Fruit fly (Drosophila melanogaster) whole organism, embryonic: ENCODE results near the gene CG6753.
A peak's percentile ranks its signal among the peaks of the same experiment; 100 is the strongest.

Source experiments
- Bdp1 ChIP-seq: fragments of 200-800 bp; sonication (Bioruptor generic); optimal IDR thresholded peaks from 3 replicates; lab custom pipeline; 2016; ENCODE audit warnings: missing biosample characterization, missing genetic modification characterization
- Blimp-1 ChIP-seq: fragments of 200-800 bp; sonication (Bioruptor generic); optimal IDR thresholded peaks from 3 replicates; lab custom pipeline; 2018; ENCODE audit warnings: missing biosample characterization, missing genetic modification characterization, mild to moderate bottlenecking, moderate library complexity, missing genetic modification reagents
- CG11696 ChIP-seq: fragments of 200-800 bp; sonication (Bioruptor generic); IDR thresholded peaks from 2 replicates; pipeline ENCODE4 v1.3.6; 2022; ENCODE audit warnings: missing biosample characterization, missing genetic modification characterization
- CG12104 ChIP-seq: fragments of 200-800 bp; sonication (Bioruptor generic); optimal IDR thresholded peaks from 3 replicates; lab custom pipeline; 2016; ENCODE audit warnings: missing biosample characterization, missing genetic modification characterization
- CG12155 ChIP-seq: fragments of 200-800 bp; sonication (Bioruptor generic); optimal IDR thresholded peaks from 3 replicates; lab custom pipeline; 2016; ENCODE audit warnings: missing biosample characterization, missing genetic modification characterization
- CG13123 ChIP-seq: fragments of 200-800 bp; sonication (Bioruptor generic); optimal IDR thresholded peaks from 2 replicates; lab custom pipeline; 2016; ENCODE audit warnings: missing biosample characterization, missing genetic modification characterization
- CG13624 ChIP-seq: fragments of 200-800 bp; sonication (Bioruptor generic); optimal IDR thresholded peaks from 2 replicates; lab custom pipeline; 2016; ENCODE audit warnings: missing biosample characterization, missing genetic modification characterization
- CG14050 ChIP-seq: fragments of 200-800 bp; sonication (Bioruptor generic); IDR thresholded peaks from 3 replicates; pipeline ENCODE4 v1.3.6; 2022; ENCODE audit warnings: missing biosample characterization, missing genetic modification characterization
- CG14860 ChIP-seq: fragments of 200-800 bp; sonication (Bioruptor generic); IDR thresholded peaks from 3 replicates; pipeline ENCODE4 v1.3.6; 2022; ENCODE audit warnings: missing biosample characterization, missing genetic modification characterization; ENCODE audit not compliant: partially characterized antibody
- CG16779 ChIP-seq: fragments of 200-800 bp; sonication (Bioruptor generic); IDR thresholded peaks from 2 replicates; pipeline ENCODE4 v1.3.6; 2022; ENCODE audit warnings: missing biosample characterization, missing genetic modification characterization
- CG17361 ChIP-seq: fragments of 200-800 bp; sonication (Bioruptor generic); IDR thresholded peaks from 3 replicates; pipeline ENCODE4 v1.3.6; 2022; ENCODE audit warnings: missing biosample characterization, missing genetic modification characterization
- CG17829 ChIP-seq: fragments of 200-800 bp; optimal IDR thresholded peaks from 2 replicates; lab custom pipeline; 2019; ENCODE audit warnings: missing biosample characterization, mild to moderate bottlenecking, missing genetic modification characterization, moderate library complexity
- CG31441 ChIP-seq: fragments of 200-800 bp; sonication (Bioruptor generic); IDR thresholded peaks from 2 replicates; pipeline ENCODE4 v1.3.6; 2022; ENCODE audit warnings: missing biosample characterization, missing genetic modification characterization
- CG3163 ChIP-seq: fragments of 200-800 bp; sonication (Bioruptor generic); optimal IDR thresholded peaks from 3 replicates; lab custom pipeline; 2016; ENCODE audit warnings: missing biosample characterization, missing genetic modification characterization
- CG4328 ChIP-seq: fragments of 200-800 bp; sonication (Bioruptor generic); optimal IDR thresholded peaks from 3 replicates; lab custom pipeline; 2017; ENCODE audit warnings: missing biosample characterization, missing genetic modification reagents, missing genetic modification characterization
- CG6813 ChIP-seq: fragments of 200-800 bp; sonication (Bioruptor generic); optimal IDR thresholded peaks from 2 replicates; lab custom pipeline; 2017; ENCODE audit warnings: missing biosample characterization, missing genetic modification characterization, mild to moderate bottlenecking, moderate library complexity, missing genetic modification reagents
- CG7556 ChIP-seq: fragments of 200-800 bp; sonication (Bioruptor generic); optimal IDR thresholded peaks from 2 replicates; lab custom pipeline; 2017; ENCODE audit warnings: missing biosample characterization, mild to moderate bottlenecking, missing genetic modification characterization
- CG9727 ChIP-seq: fragments of 200-800 bp; sonication (Bioruptor generic); optimal IDR thresholded peaks from 3 replicates; lab custom pipeline; 2017; ENCODE audit warnings: missing biosample characterization, mild to moderate bottlenecking, missing genetic modification characterization
- CoRest ChIP-seq: fragments of 200-800 bp; sonication (Bioruptor generic); optimal IDR thresholded peaks from 3 replicates; lab custom pipeline; 2018; ENCODE audit warnings: missing biosample characterization, mild to moderate bottlenecking, missing genetic modification characterization, moderate library complexity
- D19B ChIP-seq: fragments of 200-800 bp; sonication (Bioruptor generic); optimal IDR thresholded peaks from 2 replicates; lab custom pipeline; 2017; ENCODE audit warnings: missing biosample characterization, mild to moderate bottlenecking, missing genetic modification characterization
- Dad ChIP-seq: fragments of 200-800 bp; sonication (Bioruptor generic); optimal IDR thresholded peaks from 3 replicates; lab custom pipeline; 2016; ENCODE audit warnings: missing biosample characterization, missing genetic modification characterization
- H2.0 ChIP-seq: fragments of 200-800 bp; sonication (Bioruptor generic); IDR thresholded peaks from 2 replicates; pipeline ENCODE4 v1.3.6; 2022; ENCODE audit warnings: missing biosample characterization, missing genetic modification characterization
- HLH4C ChIP-seq: fragments of 200-800 bp; sonication (Bioruptor generic); IDR thresholded peaks from 3 replicates; pipeline ENCODE4 v1.3.6; 2022; ENCODE audit warnings: missing biosample characterization, missing genetic modification characterization; ENCODE audit not compliant: partially characterized antibody
- Hand ChIP-seq: fragments of 200-800 bp; sonication (Bioruptor generic); optimal IDR thresholded peaks from 2 replicates; lab custom pipeline; 2017; ENCODE audit warnings: mild to moderate bottlenecking, missing biosample characterization, missing genetic modification reagents, missing genetic modification characterization
- Hr39 ChIP-seq: fragments of >200 bp; optimal IDR thresholded peaks from 2 replicates; lab custom pipeline; 2017
- Hsf ChIP-seq: fragments of 200-800 bp; sonication (Bioruptor generic); optimal IDR thresholded peaks from 3 replicates; lab custom pipeline; 2016; ENCODE audit warnings: missing biosample characterization, missing genetic modification characterization
- Med ChIP-seq: fragments of 200-800 bp; sonication (Bioruptor generic); peaks from one replicate; lab custom pipeline; 2016; ENCODE audit warnings: missing biosample characterization, missing genetic modification characterization, mild to moderate bottlenecking, inconsistent platforms, moderate library complexity
- Rx ChIP-seq: fragments of 200-800 bp; sonication (Bioruptor generic); IDR thresholded peaks from 2 replicates; pipeline ENCODE4 v1.3.6; 2022; ENCODE audit warnings: missing biosample characterization, missing genetic modification characterization
- Sin3A ChIP-seq: fragments of >200 bp; optimal IDR thresholded peaks from 2 replicates; lab custom pipeline; 2018
- YL-1 ChIP-seq: fragments of 200-800 bp; sonication (Bioruptor generic); optimal IDR thresholded peaks from 3 replicates; lab custom pipeline; 2017; ENCODE audit warnings: missing biosample characterization, mild to moderate bottlenecking, missing genetic modification characterization
- ab ChIP-seq: fragments of 200-800 bp; sonication (Bioruptor generic); optimal IDR thresholded peaks from 2 replicates; lab custom pipeline; 2016; ENCODE audit warnings: missing biosample characterization, missing genetic modification characterization
- ap ChIP-seq: fragments of 200-800 bp; sonication (Bioruptor generic); IDR thresholded peaks from 2 replicates; pipeline ENCODE4 v1.3.6; 2022; ENCODE audit warnings: missing biosample characterization, missing genetic modification characterization
- ase ChIP-seq: fragments of 200-800 bp; sonication (Bioruptor generic); IDR thresholded peaks from 3 replicates; pipeline ENCODE4 v1.3.6; 2022; ENCODE audit warnings: missing biosample characterization, missing genetic modification characterization
- bsh ChIP-seq, 2 experiments: fragments of 200-800 bp; sonication (Bioruptor generic); optimal IDR thresholded peaks; 2 replicates each; lab custom pipeline; 2017 to 2018; ENCODE audit warnings: mild to moderate bottlenecking in 2 of 2, missing biosample characterization in 2 of 2, missing genetic modification characterization in 2 of 2, moderate library complexity in 1 of 2
- cas ChIP-seq: fragments of 200-800 bp; sonication (Bioruptor generic); IDR thresholded peaks from 2 replicates; pipeline ENCODE4 v1.3.6; 2022; ENCODE audit warnings: missing biosample characterization, missing genetic modification characterization
- danr ChIP-seq: fragments of 200-800 bp; sonication (Bioruptor generic); IDR thresholded peaks from 2 replicates; pipeline ENCODE4 v1.3.6; 2022; ENCODE audit warnings: missing biosample characterization, missing genetic modification characterization
- disco-r ChIP-seq: fragments of 200-800 bp; sonication (Bioruptor generic); optimal IDR thresholded peaks from 2 replicates; lab custom pipeline; 2016; ENCODE audit warnings: missing biosample characterization, missing genetic modification characterization
- dmrt99B ChIP-seq: fragments of 200-800 bp; sonication (Bioruptor generic); optimal IDR thresholded peaks from 2 replicates; lab custom pipeline; 2018; ENCODE audit warnings: missing biosample characterization, mild to moderate bottlenecking, missing genetic modification characterization, moderate library complexity
- eyg ChIP-seq: fragments of 200-800 bp; sonication (Bioruptor generic); optimal IDR thresholded peaks from 3 replicates; lab custom pipeline; 2016; ENCODE audit warnings: missing biosample characterization, missing genetic modification characterization
- fd3F ChIP-seq: fragments of 200-800 bp; sonication (Bioruptor generic); optimal IDR thresholded peaks from 2 replicates; lab custom pipeline; 2018; ENCODE audit warnings: missing biosample characterization, mild to moderate bottlenecking, missing genetic modification characterization, moderate library complexity
- fu2 ChIP-seq: fragments of 200-800 bp; sonication (Bioruptor generic); optimal IDR thresholded peaks from 2 replicates; lab custom pipeline; 2016; ENCODE audit warnings: missing biosample characterization, missing genetic modification characterization
- jigr1 ChIP-seq: fragments of 200-800 bp; sonication (Bioruptor generic); IDR thresholded peaks from 3 replicates; pipeline ENCODE4 v1.3.6; 2022; ENCODE audit warnings: missing biosample characterization, missing genetic modification characterization
- kay ChIP-seq: fragments of 200-800 bp; sonication (Bioruptor generic); optimal IDR thresholded peaks from 2 replicates; lab custom pipeline; 2016; ENCODE audit warnings: missing biosample characterization, missing genetic modification characterization
- klu ChIP-seq: fragments of 200-800 bp; sonication (Bioruptor generic); IDR thresholded peaks from 2 replicates; pipeline ENCODE4 v1.3.6; 2022; ENCODE audit warnings: missing biosample characterization, missing genetic modification characterization
- mld ChIP-seq: fragments of 200-800 bp; sonication (Bioruptor generic); IDR thresholded peaks from 3 replicates; pipeline ENCODE4 v1.3.6; 2022; ENCODE audit warnings: missing biosample characterization, missing genetic modification characterization; ENCODE audit not compliant: partially characterized antibody
- pan ChIP-seq, 4 experiments: fragments of >200 bp in 3 of 4; fragments of 200-800 bp in 1 of 4; sonication (Bioruptor generic) in 1 of 4; optimal IDR thresholded peaks in 3 of 4; IDR thresholded peaks in 1 of 4; 2 replicates each; pipeline versions ENCODE4 v1.3.6 to Lab custom; 2017 to 2022; ENCODE audit warnings: missing biosample characterization in 2 of 4, missing genetic modification characterization in 2 of 4, mixed read lengths in 1 of 4
- prd ChIP-seq, 3 experiments: fragments of >200 bp in 2 of 3; fragments of 200-800 bp in 1 of 3; sonication (Bioruptor generic) in 1 of 3; optimal IDR thresholded peaks in 2 of 3; IDR thresholded peaks in 1 of 3; 2 replicates in 2 of 3; 3 replicates in 1 of 3; pipeline versions ENCODE4 v1.3.6 to Lab custom; 2017 to 2022; ENCODE audit warnings: missing biosample characterization in 1 of 3, missing genetic modification characterization in 1 of 3
- sens ChIP-seq: fragments of 200-800 bp; sonication (Bioruptor generic); peaks from one replicate; lab custom pipeline; 2016; ENCODE audit warnings: missing biosample characterization, missing genetic modification characterization
- so ChIP-seq: fragments of 200-800 bp; sonication (Bioruptor generic); IDR thresholded peaks from 3 replicates; pipeline ENCODE4 v1.3.6; 2022; ENCODE audit warnings: missing biosample characterization, missing genetic modification characterization
- sqz ChIP-seq: fragments of 200-800 bp; sonication (Bioruptor generic); optimal IDR thresholded peaks from 3 replicates; lab custom pipeline; 2018; ENCODE audit warnings: missing biosample characterization, mild to moderate bottlenecking, missing genetic modification characterization
- tup ChIP-seq: fragments of 200-800 bp; sonication (Bioruptor generic); optimal IDR thresholded peaks from 2 replicates; lab custom pipeline; 2016; ENCODE audit warnings: missing biosample characterization, mild to moderate bottlenecking, missing genetic modification characterization, moderate library complexity

The CG6753 gene

DNA sequence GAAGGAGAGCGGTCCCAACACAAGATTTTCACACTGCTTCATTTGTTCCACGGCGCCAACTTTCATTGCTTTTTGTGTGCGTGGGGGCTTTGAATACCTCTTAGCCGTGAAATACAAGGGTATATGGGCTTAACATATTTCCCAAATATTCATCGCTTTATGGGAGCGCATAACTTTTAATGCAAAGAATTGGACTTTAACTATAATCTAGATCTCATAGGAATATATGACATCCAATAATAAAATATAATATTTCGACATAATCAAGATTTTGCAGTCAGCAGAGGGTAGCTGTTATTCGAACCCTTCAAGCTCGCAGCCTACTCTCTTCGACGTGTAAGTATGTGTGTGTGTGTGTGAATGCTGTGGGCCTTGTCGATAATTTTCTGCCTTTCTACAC is 50.6 kb downstream of the CG6753 start (continued):
- TF ChIP-seq pan (optimal IDR thresholded peaks at IDR 0.05; lab: Kevin White, UChicago) (no peak), pan (GFP tag; optimal IDR thresholded peaks at IDR 0.05 in 1 of 2, IDR thresholded peaks at IDR 0.05 in 1 of 2) (peak in 1 of 2 experiments; percentile 45), Blimp-1 (GFP tag; lab: Kevin White, UChicago) (peak; percentile 33), sens (peak; percentile 46), Sin3A (lab: Kevin White, UChicago) (no peak), CG4328 (GFP tag; lab: Kevin White, UChicago) (no peak), CG17829 (no peak), mld (GFP tag; lab: Robert Waterston, UW) (no peak), dmrt99B (tag; lab: Kevin White, UChicago) (peak; percentile 59), CG12155 (GFP tag; lab: Kevin White, UChicago) (no peak), disco-r (GFP tag; lab: Kevin White, UChicago) (no peak), jigr1 (GFP tag; lab: Robert Waterston, UW) (no peak), CG17361 (GFP tag; lab: Robert Waterston, UW) (no peak), CG7556 (GFP tag; lab: Kevin White, UChicago) (peak; percentile 51), ase (GFP tag; lab: Robert Waterston, UW) (peak; percentile 29; the same call in 1 of the 3 replicates), klu (no peak), D19B (GFP tag; lab: Kevin White, UChicago) (peak; percentile 89), CG3163 (GFP tag; lab: Kevin White, UChicago) (no peak), Bdp1 (GFP tag; lab: Kevin White, UChicago) (no peak), CG9727 (peak; percentile 15), Hand (GFP tag; lab: Kevin White, UChicago) (peak; percentile 7), CG14050 (GFP tag; lab: Robert Waterston, UW) (no peak), ap (GFP tag; lab: Robert Waterston, UW) (no peak), Rx (GFP tag; lab: Robert Waterston, UW) (no peak), so (GFP tag; lab: Robert Waterston, UW) (no peak), CG14860 (GFP tag; lab: Robert Waterston, UW) (no peak), eyg (GFP tag; lab: Kevin White, UChicago) (no peak), CG11696 (GFP tag; lab: Robert Waterston, UW) (no peak), prd (optimal IDR thresholded peaks at IDR 0.05; lab: Kevin White, UChicago) (no peak), prd (GFP tag; IDR thresholded peaks at IDR 0.05; lab: Robert Waterston, UW) (peak; percentile 39; the same call in 2 of the 3 replicates), CG12104 (no peak), HLH4C (GFP tag; lab: Robert Waterston, UW) (peak; percentile 49; the same call in 2 of the 3 replicates), kay (no peak), fd3F (GFP tag; lab: Kevin White, UChicago) (no peak), Hsf (GFP tag; lab: Kevin White, UChicago) (peak; percentile 23), ab (GFP tag; lab: Kevin White, UChicago) (no peak), CG16779 (GFP tag; lab: Robert Waterston, UW) (no peak), CG6813 (peak; percentile 6), fu2 (GFP tag; lab: Kevin White, UChicago) (no peak), CG13624 (GFP tag; lab: Kevin White, UChicago) (no peak), bsh (GFP tag; optimal IDR thresholded peaks at IDR 0.05; lab: Kevin White, UChicago) (no peak), danr (GFP tag; lab: Robert Waterston, UW) (no peak), Hr39 (lab: Kevin White, UChicago) (no peak), tup (GFP tag; lab: Kevin White, UChicago) (no peak), CG13123 (GFP tag; lab: Kevin White, UChicago) (no peak), sqz (GFP tag; lab: Kevin White, UChicago) (no peak), CG31441 (GFP tag; lab: Robert Waterston, UW) (peak; percentile 27; the same call in 1 of the 2 replicates), Med (GFP tag; lab: Kevin White, UChicago) (peak; percentile 36), CoRest (tag; lab: Kevin White, UChicago) (peak; percentile 14), Dad (GFP tag; lab: Kevin White, UChicago) (no peak), cas (GFP tag; lab: Robert Waterston, UW) (no peak), YL-1 (GFP tag; lab: Kevin White, UChicago) (no peak), H2.0 (GFP tag; lab: Robert Waterston, UW) (peak; percentile 36; the same call in 1 of the 2 replicates)
